Fruit fly (Drosophila melanogaster) whole organism, prepupa: ENCODE measurements around the gene be.
A peak's percentile ranks its signal among the peaks of the same experiment; 100 is the strongest.

Source experiments
- Blimp-1 ChIP-seq: fragments of 200-800 bp; sonication (Bioruptor generic); optimal IDR thresholded peaks from 3 replicates; lab custom pipeline; 2017; ENCODE audit warnings: missing biosample characterization, missing genetic modification characterization, mild to moderate bottlenecking, moderate library complexity, missing genetic modification reagents
- CG10631 ChIP-seq: fragments of 200-800 bp; sonication (Bioruptor generic); optimal IDR thresholded peaks from 2 replicates; lab custom pipeline; 2016; ENCODE audit warnings: missing biosample characterization, missing genetic modification characterization
- CG11294 ChIP-seq: fragments of 200-800 bp; sonication (Bioruptor generic); IDR thresholded peaks from 2 replicates; pipeline ENCODE4 v1.3.6; 2022; ENCODE audit warnings: missing biosample characterization, missing genetic modification characterization
- CG11762 ChIP-seq: fragments of 200-800 bp; sonication (Bioruptor generic); optimal IDR thresholded peaks from 3 replicates; lab custom pipeline; 2016; ENCODE audit warnings: missing biosample characterization, missing genetic modification characterization; ENCODE audit not compliant: insufficient read depth
- CG11902 ChIP-seq: fragments of 200-800 bp; sonication (Bioruptor generic); optimal IDR thresholded peaks from 3 replicates; lab custom pipeline; 2016; ENCODE audit warnings: missing biosample characterization, missing genetic modification characterization
- CG15336 ChIP-seq: fragments of 200-800 bp; sonication (Bioruptor generic); IDR thresholded peaks from 2 replicates; pipeline ENCODE4 v1.3.6; 2022; ENCODE audit warnings: missing biosample characterization, missing genetic modification characterization
- CG1621 ChIP-seq: fragments of 200-800 bp; sonication (Bioruptor generic); optimal IDR thresholded peaks from 3 replicates; lab custom pipeline; 2018; ENCODE audit warnings: missing biosample characterization, mild to moderate bottlenecking, missing genetic modification characterization
- CG3032 ChIP-seq: fragments of 200-800 bp; optimal IDR thresholded peaks from 2 replicates; lab custom pipeline; 2019; ENCODE audit warnings: missing biosample characterization, mild to moderate bottlenecking, missing genetic modification characterization, moderate library complexity
- CG31627 ChIP-seq: fragments of 200-800 bp; sonication (Bioruptor generic); optimal IDR thresholded peaks from 3 replicates; lab custom pipeline; 2016; ENCODE audit warnings: missing biosample characterization, missing genetic modification characterization
- CG32006 ChIP-seq: fragments of 200-800 bp; sonication (Bioruptor generic); optimal IDR thresholded peaks from 3 replicates; lab custom pipeline; 2017; ENCODE audit warnings: missing biosample characterization, mild to moderate bottlenecking, missing genetic modification characterization
- CG34406 ChIP-seq: fragments of 200-800 bp; sonication (Bioruptor generic); optimal IDR thresholded peaks from 3 replicates; lab custom pipeline; 2016; ENCODE audit warnings: missing biosample characterization, missing genetic modification characterization
- CG3919 ChIP-seq: fragments of 200-800 bp; sonication (Bioruptor generic); optimal IDR thresholded peaks from 3 replicates; lab custom pipeline; 2016; ENCODE audit warnings: missing biosample characterization, missing genetic modification characterization
- CG4318 ChIP-seq: fragments of 200-800 bp; sonication (Bioruptor generic); optimal IDR thresholded peaks from 3 replicates; lab custom pipeline; 2017; ENCODE audit warnings: missing biosample characterization, mild to moderate bottlenecking, missing genetic modification characterization
- CG6163 ChIP-seq: fragments of 200-800 bp; sonication (Bioruptor generic); IDR thresholded peaks from 3 replicates; pipeline ENCODE4 v1.3.6; 2022; ENCODE audit warnings: missing biosample characterization, missing genetic modification characterization
- CG6792 ChIP-seq: fragments of 200-800 bp; sonication (Bioruptor generic); optimal IDR thresholded peaks from 3 replicates; lab custom pipeline; 2016; ENCODE audit warnings: missing biosample characterization, missing genetic modification characterization
- CG6808 ChIP-seq: fragments of 200-800 bp; sonication (Bioruptor generic); optimal IDR thresholded peaks from 3 replicates; lab custom pipeline; 2017; ENCODE audit warnings: missing biosample characterization, missing genetic modification characterization, mild to moderate bottlenecking, moderate library complexity, missing genetic modification reagents
- CG6854 ChIP-seq: fragments of 200-800 bp; sonication (Bioruptor generic); optimal IDR thresholded peaks from 2 replicates; lab custom pipeline; 2017; ENCODE audit warnings: missing biosample characterization, mild to moderate bottlenecking, missing genetic modification characterization
- CG7368 ChIP-seq: fragments of 200-800 bp; sonication (Bioruptor generic); optimal IDR thresholded peaks from 3 replicates; lab custom pipeline; 2016; ENCODE audit warnings: missing biosample characterization, missing genetic modification characterization
- CG8119 ChIP-seq: fragments of 200-800 bp; sonication (Bioruptor generic); IDR thresholded peaks from 3 replicates; pipeline ENCODE4 v1.3.6; 2022; ENCODE audit warnings: missing biosample characterization, missing genetic modification characterization
- CG8319 ChIP-seq: fragments of 200-800 bp; sonication (Bioruptor generic); optimal IDR thresholded peaks from 3 replicates; lab custom pipeline; 2016; ENCODE audit warnings: missing biosample characterization, missing genetic modification characterization
- CG9139 ChIP-seq: fragments of 200-800 bp; sonication (Bioruptor generic); optimal IDR thresholded peaks from 3 replicates; lab custom pipeline; 2017; ENCODE audit warnings: missing biosample characterization, mild to moderate bottlenecking, missing genetic modification characterization
- Eip78C ChIP-seq: fragments of 200-800 bp; sonication (Bioruptor generic); peaks from one replicate; lab custom pipeline; 2016; ENCODE audit warnings: missing biosample characterization, missing genetic modification characterization
- Eip93F ChIP-seq: fragments of 200-800 bp; sonication (Bioruptor generic); optimal IDR thresholded peaks from 2 replicates; lab custom pipeline; 2016; ENCODE audit warnings: missing biosample characterization, mild to moderate bottlenecking, missing genetic modification characterization
- Ets96B ChIP-seq: fragments of 200-800 bp; optimal IDR thresholded peaks from 2 replicates; lab custom pipeline; 2019; ENCODE audit warnings: missing biosample characterization, mild to moderate bottlenecking, missing genetic modification characterization, moderate library complexity
- Gug ChIP-seq: fragments of 200-800 bp; sonication (Bioruptor generic); IDR thresholded peaks from 2 replicates; pipeline ENCODE4 v1.3.6; 2022; ENCODE audit warnings: missing biosample characterization, missing genetic modification characterization
- Hr38 ChIP-seq: sonication (Bioruptor generic); optimal IDR thresholded peaks from 2 replicates; lab custom pipeline; 2016; ENCODE audit warnings: missing biosample characterization, missing genetic modification characterization
- Hr39 ChIP-seq: fragments of 200-800 bp; sonication (Bioruptor generic); optimal IDR thresholded peaks from 2 replicates; lab custom pipeline; 2016; ENCODE audit warnings: missing biosample characterization, missing genetic modification characterization
- Hr4 ChIP-seq: fragments of 200-800 bp; sonication (Bioruptor generic); optimal IDR thresholded peaks from 3 replicates; lab custom pipeline; 2016; ENCODE audit warnings: missing biosample characterization, missing genetic modification characterization
- Lpt ChIP-seq: fragments of 200-800 bp; sonication (Bioruptor generic); optimal IDR thresholded peaks from 3 replicates; lab custom pipeline; 2016; ENCODE audit warnings: missing biosample characterization, missing genetic modification characterization
- Met ChIP-seq: fragments of 200-800 bp; sonication (Bioruptor generic); optimal IDR thresholded peaks from 3 replicates; lab custom pipeline; 2016; ENCODE audit warnings: missing biosample characterization, missing genetic modification characterization
- Smox ChIP-seq: fragments of 200-800 bp; sonication (Bioruptor generic); optimal IDR thresholded peaks from 3 replicates; lab custom pipeline; 2016; ENCODE audit warnings: missing biosample characterization, missing genetic modification characterization
- Sox15 ChIP-seq: fragments of 200-800 bp; sonication (Bioruptor generic); optimal IDR thresholded peaks from 3 replicates; lab custom pipeline; 2016; ENCODE audit warnings: missing biosample characterization, missing genetic modification characterization
- acj6 ChIP-seq: fragments of 200-800 bp; sonication (Bioruptor generic); optimal IDR thresholded peaks from 3 replicates; lab custom pipeline; 2016; ENCODE audit warnings: missing biosample characterization, missing genetic modification characterization
- cyc ChIP-seq: fragments of 200-800 bp; sonication (Bioruptor generic); optimal IDR thresholded peaks from 3 replicates; lab custom pipeline; 2016; ENCODE audit warnings: missing biosample characterization, missing genetic modification characterization
- dsx ChIP-seq: fragments of 200-800 bp; optimal IDR thresholded peaks from 3 replicates; lab custom pipeline; 2019; ENCODE audit warnings: missing biosample characterization, mild to moderate bottlenecking, missing genetic modification characterization, moderate library complexity; ENCODE audit not compliant: poor library complexity, severe bottlenecking
- esn ChIP-seq: fragments of 200-800 bp; sonication (Bioruptor generic); optimal IDR thresholded peaks from 2 replicates; lab custom pipeline; 2016; ENCODE audit warnings: missing biosample characterization, mild to moderate bottlenecking, missing genetic modification characterization, moderate library complexity
- fd59A ChIP-seq: fragments of 200-800 bp; sonication (Bioruptor generic); optimal IDR thresholded peaks from 2 replicates; lab custom pipeline; 2017; ENCODE audit warnings: missing biosample characterization, mild to moderate bottlenecking, missing genetic modification characterization, missing genetic modification reagents
- fd85E ChIP-seq: fragments of 200-800 bp; sonication (Bioruptor generic); optimal IDR thresholded peaks from 3 replicates; lab custom pipeline; 2016; ENCODE audit warnings: missing biosample characterization, missing genetic modification characterization
- lz ChIP-seq: fragments of 200-800 bp; sonication (Bioruptor generic); optimal IDR thresholded peaks from 3 replicates; lab custom pipeline; 2016; ENCODE audit warnings: missing biosample characterization, missing genetic modification characterization
- salr ChIP-seq, 2 experiments: fragments of 200-800 bp; sonication (Bioruptor generic); optimal IDR thresholded peaks; 3 replicates each; lab custom pipeline; 2016 to 2018; ENCODE audit warnings: missing biosample characterization in 2 of 2, missing genetic modification characterization in 2 of 2, mild to moderate bottlenecking in 1 of 2
- ss ChIP-seq, 2 experiments: fragments of 200-800 bp; sonication (Bioruptor generic); optimal IDR thresholded peaks; 2 replicates in 1 of 2; 3 replicates in 1 of 2; lab custom pipeline; 2017 to 2018; ENCODE audit warnings: mild to moderate bottlenecking in 2 of 2, missing biosample characterization in 2 of 2, missing genetic modification characterization in 2 of 2, moderate library complexity in 1 of 2
- svp ChIP-seq: fragments of 200-800 bp; sonication (Bioruptor generic); peaks from one replicate; lab custom pipeline; 2016; ENCODE audit warnings: missing biosample characterization, missing genetic modification characterization
- vri ChIP-seq: fragments of 200-800 bp; sonication (Bioruptor generic); optimal IDR thresholded peaks from 3 replicates; lab custom pipeline; 2016; ENCODE audit warnings: missing biosample characterization, mild to moderate bottlenecking, missing genetic modification characterization

be gene

dm6 chrX:15069417-15069896 is 45.2 kb downstream of the be start (continued):
- TF ChIP-seq CG8319 (peak; percentile 88), ss (GFP tag; optimal IDR thresholded peaks at IDR 0.05; lab: Kevin White, UChicago) (peak; percentile 100), CG6808 (peak; percentile 99), CG31627 (GFP tag; lab: Kevin White, UChicago) (no peak), Smox (GFP tag; lab: Kevin White, UChicago) (peak; percentile 36), CG8119 (peak; percentile 91), Gug (GFP tag; lab: Robert Waterston, UW) (peak; percentile 74), Eip78C (GFP tag; lab: Kevin White, UChicago) (peak; percentile 91), CG6854 (GFP tag; lab: Kevin White, UChicago) (peak; percentile 97), vri (GFP tag; lab: Kevin White, UChicago) (peak; percentile 57), Eip93F (GFP tag; lab: Kevin White, UChicago) (peak; percentile 35), CG3032 (tag; lab: Kevin White, UChicago) (peak; percentile 85), CG3919 (GFP tag; lab: Kevin White, UChicago) (peak; percentile 93), CG6163 (GFP tag; lab: Robert Waterston, UW) (peak; percentile 91)

- TF ChIP-seq dsx = no peak
- TF ChIP-seq Eip78C (GFP tag; lab: Kevin White, UChicago) = peak; percentile 87
- no peak for TF ChIP-seq CG11762 (GFP tag; lab: Kevin White, UChicago)
- no peak for TF ChIP-seq CG6792 (GFP tag; lab: Kevin White, UChicago)
- peak; percentile 25 for TF ChIP-seq CG32006 (GFP tag; lab: Kevin White, UChicago)
- no peak for TF ChIP-seq cyc (GFP tag; lab: Kevin White, UChicago)
- no peak for TF ChIP-seq CG6163 (GFP tag; lab: Robert Waterston, UW)
- peak; percentile 54 for TF ChIP-seq lz
- TF ChIP-seq Ets96B (tag; lab: Kevin White, UChicago) = no peak
- peak; percentile 14 for TF ChIP-seq Smox (GFP tag; lab: Kevin White, UChicago)
- TF ChIP-seq fd59A (GFP tag; lab: Kevin White, UChicago) = peak; percentile 4
- TF ChIP-seq CG1621 (tag; lab: Kevin White, UChicago) = no peak
- peak; percentile 36 for TF ChIP-seq svp (GFP tag; lab: Kevin White, UChicago)
- peak; percentile 49 for TF ChIP-seq esn
- peak; percentile 36 for TF ChIP-seq Met (GFP tag; lab: Kevin White, UChicago)
- peak; percentile 9; the same call in 1 of the 2 replicates for TF ChIP-seq CG15336 (GFP tag; lab: Robert Waterston, UW)
- TF ChIP-seq Lpt (GFP tag; lab: Kevin White, UChicago) = no peak
- TF ChIP-seq CG3032 (tag; lab: Kevin White, UChicago) = no peak
- TF ChIP-seq Sox15 (GFP tag; lab: Kevin White, UChicago) = no peak
- no peak for TF ChIP-seq CG9139
- TF ChIP-seq salr (GFP tag; optimal IDR thresholded peaks at IDR 0.05; lab: Kevin White, UChicago) = no peak
- TF ChIP-seq ss (GFP tag; optimal IDR thresholded peaks at IDR 0.05; lab: Kevin White, UChicago) = no peak
- TF ChIP-seq Hr4 = peak; percentile 16
- TF ChIP-seq CG10631 = peak; percentile 18
- TF ChIP-seq Hr39 (GFP tag; lab: Kevin White, UChicago) = peak; percentile 24
- peak; percentile 17 for TF ChIP-seq acj6
- peak; percentile 31 for TF ChIP-seq CG31627 (GFP tag; lab: Kevin White, UChicago)
- TF ChIP-seq Hr38 (GFP tag; lab: Kevin White, UChicago) = no peak
- TF ChIP-seq Blimp-1 (GFP tag; lab: Kevin White, UChicago) = no peak
Measured at dm6 chrX:15070137-15070536, 45.9 kb downstream of the be start.

dm6 chrX:15070811-15071479 is 46.7 kb downstream of the be start:
- TF ChIP-seq CG11762 (GFP tag; lab: Kevin White, UChicago) (no peak), svp (GFP tag; lab: Kevin White, UChicago) (peak; percentile 95), CG7368 (GFP tag; lab: Kevin White, UChicago) (no peak), fd85E (GFP tag; lab: Kevin White, UChicago) (no peak), CG3032 (tag; lab: Kevin White, UChicago) (no peak), CG32006 (GFP tag; lab: Kevin White, UChicago) (peak; percentile 33), CG8119 (no peak), Hr38 (GFP tag; lab: Kevin White, UChicago) (no peak), CG1621 (tag; lab: Kevin White, UChicago) (peak; percentile 3), cyc (GFP tag; lab: Kevin White, UChicago) (peak; percentile 17), Smox (GFP tag; lab: Kevin White, UChicago) (no peak), CG8319 (no peak), CG34406 (peak; percentile 6), Eip78C (GFP tag; lab: Kevin White, UChicago) (peak; percentile 88), Hr39 (GFP tag; lab: Kevin White, UChicago) (no peak), salr (GFP tag; optimal IDR thresholded peaks at IDR 0.05; lab: Kevin White, UChicago) (no peak), fd59A (GFP tag; lab: Kevin White, UChicago) (no peak), CG4318 (no peak), lz (peak; percentile 19), CG15336 (GFP tag; lab: Robert Waterston, UW) (peak; percentile 38; the same call in 1 of the 2 replicates), CG11294 (GFP tag; lab: Robert Waterston, UW) (no peak), Eip93F (GFP tag; lab: Kevin White, UChicago) (peak; percentile 25), CG6808 (peak; percentile 28), CG11902 (GFP tag; lab: Kevin White, UChicago) (no peak)
